Fruit fly (Drosophila melanogaster): Measurements from ENCODE around the gene CG12093.
A peak's percentile ranks its signal among the peaks of the same experiment; 100 is the strongest.

Gene CG12093

dm6 chr3L:2766269-2767088 is 7.3 kb downstream of the CG12093 start, which contains the start of the genes Mrtf and Non2 (continued):
- TF ChIP-seq ss (GFP tag; optimal IDR thresholded peaks at IDR 0.05) (peak in 1 of 2 experiments; percentile 34), CG9139 (GFP tag; optimal IDR thresholded peaks at IDR 0.05) (peak; percentile 14), acj6 (GFP tag; optimal IDR thresholded peaks at IDR 0.05) (peak; percentile 66), esn (GFP tag; optimal IDR thresholded peaks at IDR 0.05) (peak; percentile 75), Hr4 (GFP tag; optimal IDR thresholded peaks at IDR 0.05) (peak; percentile 73), Smox (GFP tag; optimal IDR thresholded peaks at IDR 0.05) (peak; percentile 67), CG1621 (tag; optimal IDR thresholded peaks at IDR 0.05) (peak; percentile 33), achi (GFP tag; optimal IDR thresholded peaks at IDR 0.05) (peak; percentile 48), OdsH (GFP tag; optimal IDR thresholded peaks at IDR 0.05) (peak; percentile 67), Ets96B (tag; optimal IDR thresholded peaks at IDR 0.05) (peak; percentile 28), CG8119 (GFP tag; IDR thresholded peaks at IDR 0.05) (0 out of 3 replicates have a peak, but pooled peaks have one; percentile 33), CG4318 (GFP tag; optimal IDR thresholded peaks at IDR 0.05) (peak; percentile 20), Met (GFP tag; optimal IDR thresholded peaks at IDR 0.05) (peak; percentile 65), CG11902 (GFP tag; optimal IDR thresholded peaks at IDR 0.05) (peak; percentile 28), dac (GFP tag; optimal IDR thresholded peaks at IDR 0.05) (peak; percentile 22), cyc (GFP tag; optimal IDR thresholded peaks at IDR 0.05) (peak; percentile 49), CG6276 (GFP tag; optimal IDR thresholded peaks at IDR 0.05) (no peak)

dm6 chr3L:2765794-2766268 is 8.0 kb downstream of the CG12093 start:
- TF ChIP-seq CG6163 (GFP tag; IDR thresholded peaks at IDR 0.05) (peak; percentile 51; the same call in 1 of the 3 replicates), CG3032 (tag; optimal IDR thresholded peaks at IDR 0.05) (no peak), vri (GFP tag; optimal IDR thresholded peaks at IDR 0.05) (peak; percentile 89), topi (GFP tag; optimal IDR thresholded peaks at IDR 0.05) (no peak), ss (GFP tag; optimal IDR thresholded peaks at IDR 0.05) (peak; percentile 36 to 57), eg (GFP tag; IDR thresholded peaks at IDR 0.05) (0 out of 3 replicates have a peak, but pooled peaks have one; percentile 28), CG6276 (GFP tag; optimal IDR thresholded peaks at IDR 0.05) (peak; percentile 40)

dm6 chr3L:2765013-2765738 is 8.6 kb downstream of the CG12093 start:
- TF ChIP-seq dac (GFP tag; optimal IDR thresholded peaks at IDR 0.05) (no peak), Hr39 (GFP tag; optimal IDR thresholded peaks at IDR 0.05) (peak; percentile 68), fd85E (GFP tag; optimal IDR thresholded peaks at IDR 0.05) (no peak), CG16779 (tag; optimal IDR thresholded peaks at IDR 0.05) (no peak), topi (GFP tag; optimal IDR thresholded peaks at IDR 0.05) (peak; percentile 17), CG31627 (GFP tag; optimal IDR thresholded peaks at IDR 0.05) (peak; percentile 35), Lpt (GFP tag; optimal IDR thresholded peaks at IDR 0.05) (no peak), Blimp-1 (GFP tag; optimal IDR thresholded peaks at IDR 0.05) (no peak), CG3919 (GFP tag; optimal IDR thresholded peaks at IDR 0.05) (peak; percentile 32), CG6792 (GFP tag; optimal IDR thresholded peaks at IDR 0.05) (no peak), Ets96B (tag; optimal IDR thresholded peaks at IDR 0.05) (no peak), CG15336 (GFP tag; IDR thresholded peaks at IDR 0.05) (no peak), CG1621 (tag; optimal IDR thresholded peaks at IDR 0.05) (no peak), acj6 (GFP tag; optimal IDR thresholded peaks at IDR 0.05) (no peak), CG32006 (GFP tag; optimal IDR thresholded peaks at IDR 0.05) (no peak), Hr4 (GFP tag; optimal IDR thresholded peaks at IDR 0.05) (no peak), Sox14 (GFP tag; optimal IDR thresholded peaks at IDR 0.05) (peak; percentile 15), dsx (GFP tag; optimal IDR thresholded peaks at IDR 0.05; ENCODE audit: poor library complexity, severe bottlenecking) (no peak), CG4318 (GFP tag; optimal IDR thresholded peaks at IDR 0.05) (no peak), lz (GFP tag; optimal IDR thresholded peaks at IDR 0.05) (peak; percentile 0), Ets21C (GFP tag; optimal IDR thresholded peaks at IDR 0.05) (peak; percentile 33), esn (GFP tag; optimal IDR thresholded peaks at IDR 0.05) (peak; percentile 52), CG34406 (GFP tag; optimal IDR thresholded peaks at IDR 0.05) (no peak), Met (GFP tag; optimal IDR thresholded peaks at IDR 0.05) (peak; percentile 51), CG6276 (GFP tag; optimal IDR thresholded peaks at IDR 0.05) (no peak), CG11762 (GFP tag; optimal IDR thresholded peaks at IDR 0.05; ENCODE audit: insufficient read depth) (no peak), pdm3 (GFP tag; optimal IDR thresholded peaks at IDR 0.05) (peak; percentile 33), CG8119 (GFP tag; IDR thresholded peaks at IDR 0.05) (no peak), ss (GFP tag; optimal IDR thresholded peaks at IDR 0.05) (no peak), fkh (GFP tag; optimal IDR thresholded peaks at IDR 0.05) (peak; percentile 26), CG10669 (GFP tag; optimal IDR thresholded peaks at IDR 0.05) (peak; percentile 33), CG9139 (GFP tag; optimal IDR thresholded peaks at IDR 0.05) (no peak), CG6808 (GFP tag; optimal IDR thresholded peaks at IDR 0.05) (peak; percentile 19)
